Worm (Caenorhabditis elegans): ENCODE results near the gene C54F6.19.
A peak's percentile ranks its signal among the peaks of the same experiment; 100 is the strongest.

Gene C54F6.19

ce11 chrV:7580378-7580777 lies 35.1 kb downstream of the C54F6.19 start, which contains the start of gene ets-6 (continued):
- peak; percentile 66 to 77 for TF ChIP-seq lsy-2 (tag; optimal IDR thresholded peaks at IDR 0.05)
- no peak for TF ChIP-seq egl-27 (tag; optimal IDR thresholded peaks at IDR 0.05)
- no peak for TF ChIP-seq nhr-84 (tag; optimal IDR thresholded peaks at IDR 0.05)
- TF ChIP-seq nhr-11 (tag; optimal IDR thresholded peaks at IDR 0.05) = no peak
- TF ChIP-seq swsn-7 (tag; optimal IDR thresholded peaks at IDR 0.05) = peak; percentile 62
- no peak for TF ChIP-seq pag-3 (tag; optimal IDR thresholded peaks at IDR 0.05; ENCODE audit: borderline replicate concordance, insufficient read depth)
- TF ChIP-seq mef-2 (tag; optimal IDR thresholded peaks at IDR 0.05) = no peak
- TF ChIP-seq tlp-1 (tag; optimal IDR thresholded peaks at IDR 0.05) = no peak
- no peak for TF ChIP-seq mab-9 (GFP tag; IDR thresholded peaks at IDR 0.05)
- TF ChIP-seq nhr-47 (tag; optimal IDR thresholded peaks at IDR 0.05) = peak; percentile 70
- TF ChIP-seq efl-1 (optimal IDR thresholded peaks at IDR 0.05) = peak; percentile 75 to 77
- TF ChIP-seq efl-1 (GFP tag; optimal IDR thresholded peaks at IDR 0.05 in 1 of 2) = peak; percentile 67 to 96
- TF ChIP-seq snu-23 (GFP tag; optimal IDR thresholded peaks at IDR 0.05) = peak; percentile 74
- no peak for TF ChIP-seq pqm-1 (tag; optimal IDR thresholded peaks at IDR 0.05)
- peak; percentile 60 for TF ChIP-seq nhr-77 (tag; optimal IDR thresholded peaks at IDR 0.05)
- no peak for TF ChIP-seq fkh-8 (tag; optimal IDR thresholded peaks at IDR 0.05)
- peak; percentile 37 for TF ChIP-seq fos-1 (tag; optimal IDR thresholded peaks at IDR 0.05)
- TF ChIP-seq Y116A8C.19 (tag; optimal IDR thresholded peaks at IDR 0.05; ENCODE audit: borderline replicate concordance) = no peak
- no peak for TF ChIP-seq fkh-10 (GFP tag; optimal IDR thresholded peaks at IDR 0.05)
- no peak for TF ChIP-seq irx-1 (tag; optimal IDR thresholded peaks at IDR 0.05)

- TF ChIP-seq zag-1 (tag; optimal IDR thresholded peaks at IDR 0.05) (no peak), elt-3 (tag; optimal IDR thresholded peaks at IDR 0.05) (peak in 1 of 6 experiments; percentile 57), swsn-7 (tag; optimal IDR thresholded peaks at IDR 0.05) (peak; percentile 70), skn-1 (tag; optimal IDR thresholded peaks at IDR 0.05) (peak; percentile 48), lsy-2 (tag; optimal IDR thresholded peaks at IDR 0.05) (peak; percentile 71 to 74), tbx-2 (tag; optimal IDR thresholded peaks at IDR 0.05) (peak; percentile 70), lin-13 (GFP tag; optimal IDR thresholded peaks at IDR 0.05) (peak; percentile 53), nhr-20 (tag; optimal IDR thresholded peaks at IDR 0.05) (peak; percentile 69), isw-1 (GFP tag; IDR thresholded peaks at IDR 0.05) (peak; percentile 26), blmp-1 (tag; optimal IDR thresholded peaks at IDR 0.05) (peak; percentile 56), snpc-4 (tag; optimal IDR thresholded peaks at IDR 0.05) (peak; percentile 68), rnt-1 (tag; optimal IDR thresholded peaks at IDR 0.05) (peak; percentile 57), nhr-19 (GFP tag; conservative IDR thresholded peaks at IDR 0.05) (peak; percentile 66), ces-1 (GFP tag; optimal IDR thresholded peaks at IDR 0.05) (no peak), nhr-90 (tag; optimal IDR thresholded peaks at IDR 0.05; ENCODE audit: poor library complexity) (peak; percentile 66), grh-1 (GFP tag; IDR thresholded peaks at IDR 0.05) (peak; percentile 18; the same call in 1 of the 2 replicates), dpl-1 (GFP tag; optimal IDR thresholded peaks at IDR 0.05) (peak; percentile 48 to 72 (median 66)), C16A3.4 (tag; optimal IDR thresholded peaks at IDR 0.05) (peak; percentile 67), F16B12.6 (tag; optimal IDR thresholded peaks at IDR 0.05) (no peak), irx-1 (tag; optimal IDR thresholded peaks at IDR 0.05) (peak; percentile 42), pqm-1 (tag; optimal IDR thresholded peaks at IDR 0.05) (no peak), unc-30 (tag; optimal IDR thresholded peaks at IDR 0.05) (no peak), nhr-28 (tag; optimal IDR thresholded peaks at IDR 0.05) (no peak), lin-35 (GFP tag; optimal IDR thresholded peaks at IDR 0.05) (peak; percentile 27 to 64), fkh-8 (tag; optimal IDR thresholded peaks at IDR 0.05) (no peak), dsc-1 (tag; optimal IDR thresholded peaks at IDR 0.05) (peak; percentile 62), nhr-71 (tag; optimal IDR thresholded peaks at IDR 0.05) (peak; percentile 79), lin-14 (GFP tag; optimal IDR thresholded peaks at IDR 0.05) (peak; percentile 79), lin-15B (tag; optimal IDR thresholded peaks at IDR 0.05) (peak; percentile 38), nhr-85 (tag) (peak; percentile 74), snu-23 (GFP tag; optimal IDR thresholded peaks at IDR 0.05) (peak; percentile 78), fos-1 (tag; optimal IDR thresholded peaks at IDR 0.05) (peak; percentile 46), ceh-82 (tag; optimal IDR thresholded peaks at IDR 0.05) (peak; percentile 21 to 60 (median 44)), efl-1 (optimal IDR thresholded peaks at IDR 0.05) (peak; percentile 69 to 71), efl-1 (GFP tag; optimal IDR thresholded peaks at IDR 0.05 in 1 of 2) (peak; percentile 69 to 95), unc-86 (tag; optimal IDR thresholded peaks at IDR 0.05) (peak; percentile 64), fkh-4 (tag; optimal IDR thresholded peaks at IDR 0.05; ENCODE audit: borderline replicate concordance) (no peak), xbp-1 (tag; optimal IDR thresholded peaks at IDR 0.05) (peak; percentile 67), ztf-11 (tag; optimal IDR thresholded peaks at IDR 0.05) (no peak), nhr-47 (tag; optimal IDR thresholded peaks at IDR 0.05) (peak; percentile 73), mep-1 (tag; optimal IDR thresholded peaks at IDR 0.05) (peak; percentile 82)
Measured at ce11 chrV:7587637-7588036, 42.4 kb downstream of the C54F6.19 start, which contains the start of the genes F19F10.11 and C50E3.5. F19F10.11 (minus strand) TSS chrV:7587704. C50E3.5 (plus strand) TSS chrV:7587996.

All from whole organism, L1 larva.